ENCODE assay signal across 1 fruit fly cellular context in genomic region chrX:2608470-2609157, dm6.
TF ChIP-seq lines count a peak whose summit lies in the region.

Gene Smyd3, minus strand, starts transcription at chrX:2608876.

TF ChIP-seq in whole organism, embryonic, 481 proteins besides CTCF, POLR2A, EP300 and RAD21 (continued from another document and continues in another):
- TF ChIP-seq CG10959 (GFP tag; IDR thresholded peaks at IDR 0.05; lab: Robert Waterston, UW) (peak; percentile 62), run (tag; optimal IDR thresholded peaks at IDR 0.05; lab: Kevin White, UChicago) (no peak), esg (GFP tag; conservative IDR thresholded peaks at IDR 0.05; lab: Robert Waterston, UW) (peak; percentile 74), CG17361 (GFP tag; IDR thresholded peaks at IDR 0.05; lab: Robert Waterston, UW) (peak; percentile 66), CG15479 (GFP tag; optimal IDR thresholded peaks at IDR 0.05; lab: Kevin White, UChicago) (no peak), pb (GFP tag; optimal IDR thresholded peaks at IDR 0.05; lab: Kevin White, UChicago) (peak; percentile 53), CG15601 (tag; optimal IDR thresholded peaks at IDR 0.05; lab: Kevin White, UChicago) (peak; percentile 45), Rfx (GFP tag; IDR thresholded peaks at IDR 0.05; lab: Robert Waterston, UW) (peak; percentile 86), CG3726 (GFP tag; IDR thresholded peaks at IDR 0.05; lab: Robert Waterston, UW) (0 out of 3 replicates have a peak, but pooled peaks have one; percentile 26), Hsf (GFP tag; optimal IDR thresholded peaks at IDR 0.05; lab: Kevin White, UChicago) (peak; percentile 78), Ets65A (GFP tag; lab: Kevin White, UChicago) (peak; percentile 97), CG16815 (GFP tag; optimal IDR thresholded peaks at IDR 0.05; lab: Kevin White, UChicago) (peak; percentile 55), yki (optimal IDR thresholded peaks at IDR 0.05; lab: Kevin White, UChicago) (no peak), bowl (GFP tag; IDR thresholded peaks at IDR 0.05; lab: Robert Waterston, UW) (peak; percentile 62; the same call in 1 of the 2 replicates), ac (GFP tag; optimal IDR thresholded peaks at IDR 0.05; lab: Kevin White, UChicago) (peak; percentile 30), odd (GFP tag; optimal IDR thresholded peaks at IDR 0.05; lab: Kevin White, UChicago) (no peak), CG1233 (GFP tag; optimal IDR thresholded peaks at IDR 0.05; lab: Kevin White, UChicago) (peak; percentile 61), wor (GFP tag; IDR thresholded peaks at IDR 0.05; lab: Robert Waterston, UW) (peak; percentile 48), Scr (GFP tag; IDR thresholded peaks at IDR 0.05; lab: Robert Waterston, UW; ENCODE audit: partially characterized antibody) (no peak), exex (tag; optimal IDR thresholded peaks at IDR 0.05; lab: Kevin White, UChicago) (no peak), CG11560 (tag; IDR thresholded peaks at IDR 0.05; lab: Robert Waterston, UW) (peak; percentile 44; the same call in 1 of the 3 replicates), CG17359 (tag; optimal IDR thresholded peaks at IDR 0.05; lab: Kevin White, UChicago) (peak; percentile 76), CG33213 (GFP tag; optimal IDR thresholded peaks at IDR 0.05; lab: Kevin White, UChicago) (peak; percentile 72), Trl (optimal IDR thresholded peaks at IDR 0.05; lab: Kevin White, UChicago) (no peak), Trl (GFP tag; optimal IDR thresholded peaks at IDR 0.05; lab: Kevin White, UChicago) (peak; percentile 71), danr (GFP tag; IDR thresholded peaks at IDR 0.05; lab: Robert Waterston, UW) (peak; percentile 69), vnd (GFP tag; IDR thresholded peaks at IDR 0.05; lab: Robert Waterston, UW; ENCODE audit: partially characterized antibody) (no peak), dmrt99B (tag; optimal IDR thresholded peaks at IDR 0.05; lab: Kevin White, UChicago) (no peak), nau (GFP tag; optimal IDR thresholded peaks at IDR 0.05; lab: Kevin White, UChicago) (no peak), hkb (optimal IDR thresholded peaks at IDR 0.05; lab: Kevin White, UChicago) (no peak), hkb (GFP tag; IDR thresholded peaks at IDR 0.05; lab: Robert Waterston, UW) (peak; percentile 88), CG4854 (GFP tag; optimal IDR thresholded peaks at IDR 0.05; lab: Kevin White, UChicago) (peak; percentile 77), CG10267 (tag; optimal IDR thresholded peaks at IDR 0.05; lab: Kevin White, UChicago) (peak; percentile 53), Side (GFP tag; optimal IDR thresholded peaks at IDR 0.05; lab: Kevin White, UChicago) (peak; percentile 62), sqz (GFP tag; optimal IDR thresholded peaks at IDR 0.05; lab: Kevin White, UChicago) (no peak), nerfin-2 (GFP tag; IDR thresholded peaks at IDR 0.05; lab: Robert Waterston, UW; ENCODE audit: partially characterized antibody) (no peak), CG7357 (GFP tag; IDR thresholded peaks at IDR 0.05; lab: Robert Waterston, UW) (peak; percentile 56; the same call in 1 of the 3 replicates), pfk (GFP tag; optimal IDR thresholded peaks at IDR 0.05; lab: Kevin White, UChicago) (no peak), CG11695 (GFP tag; IDR thresholded peaks at IDR 0.05; lab: Robert Waterston, UW) (peak; percentile 66), btn (GFP tag; optimal IDR thresholded peaks at IDR 0.05; lab: Kevin White, UChicago) (peak; percentile 17), MBD-R2 (GFP tag; IDR thresholded peaks at IDR 0.05; lab: Robert Waterston, UW) (peak; percentile 90), CG17802 (tag; optimal IDR thresholded peaks at IDR 0.05; lab: Kevin White, UChicago) (peak; percentile 18), sisA (GFP tag; IDR thresholded peaks at IDR 0.05; lab: Robert Waterston, UW) (peak; percentile 81), sima (GFP tag; optimal IDR thresholded peaks at IDR 0.05; lab: Kevin White, UChicago) (no peak), lbe (GFP tag; optimal IDR thresholded peaks at IDR 0.05; lab: Kevin White, UChicago) (peak; percentile 80), ssp (GFP tag; IDR thresholded peaks at IDR 0.05; lab: Robert Waterston, UW) (peak; percentile 60), CG12942 (GFP tag; optimal IDR thresholded peaks at IDR 0.05; lab: Kevin White, UChicago) (peak; percentile 72), Doc2 (GFP tag; IDR thresholded peaks at IDR 0.05; lab: Robert Waterston, UW) (no peak), CG11398 (GFP tag; optimal IDR thresholded peaks at IDR 0.05; lab: Kevin White, UChicago) (peak; percentile 39), chif (GFP tag; optimal IDR thresholded peaks at IDR 0.05; lab: Kevin White, UChicago) (peak in 1 of 2 experiments; percentile 74), stwl (tag; optimal IDR thresholded peaks at IDR 0.05; lab: Kevin White, UChicago) (peak; percentile 17), B-H1 (GFP tag; IDR thresholded peaks at IDR 0.05; lab: Robert Waterston, UW) (peak; percentile 72), CG9932 (GFP tag; IDR thresholded peaks at IDR 0.05; lab: Robert Waterston, UW) (peak; percentile 88), sens-2 (GFP tag; IDR thresholded peaks at IDR 0.05; lab: Robert Waterston, UW) (peak; percentile 60; the same call in 1 of the 2 replicates), ems (GFP tag; optimal IDR thresholded peaks at IDR 0.05; lab: Kevin White, UChicago) (peak; percentile 78), kni (GFP tag; optimal IDR thresholded peaks at IDR 0.05; lab: Kevin White, UChicago) (no peak), NK7.1 (GFP tag; optimal IDR thresholded peaks at IDR 0.05; lab: Kevin White, UChicago) (peak; percentile 33), Ssrp (tag; optimal IDR thresholded peaks at IDR 0.05; lab: Kevin White, UChicago) (peak; percentile 60), CG13424 (tag; optimal IDR thresholded peaks at IDR 0.05; lab: Kevin White, UChicago) (peak; percentile 73), PHDP (tag; optimal IDR thresholded peaks at IDR 0.05; lab: Kevin White, UChicago) (peak; percentile 77), Ada2b (GFP tag; IDR thresholded peaks at IDR 0.05; lab: Robert Waterston, UW) (peak; percentile 78), Xbp1 (GFP tag; optimal IDR thresholded peaks at IDR 0.05; lab: Kevin White, UChicago) (peak; percentile 86), HLH54F (GFP tag; optimal IDR thresholded peaks at IDR 0.05; lab: Kevin White, UChicago) (peak; percentile 85), CG2202 (tag; optimal IDR thresholded peaks at IDR 0.05; lab: Kevin White, UChicago) (peak; percentile 25), CG8924 (tag; optimal IDR thresholded peaks at IDR 0.05; lab: Kevin White, UChicago) (peak; percentile 69), HHEX (GFP tag; optimal IDR thresholded peaks at IDR 0.05; lab: Kevin White, UChicago) (peak; percentile 71), CG14667 (GFP tag; IDR thresholded peaks at IDR 0.05; lab: Robert Waterston, UW) (peak; percentile 73), CG1529 (GFP tag; optimal IDR thresholded peaks at IDR 0.05; lab: Kevin White, UChicago) (no peak), br (optimal IDR thresholded peaks at IDR 0.05; lab: Kevin White, UChicago) (no peak), zen (tag; optimal IDR thresholded peaks at IDR 0.05; lab: Kevin White, UChicago) (peak; percentile 44), CG7928 (GFP tag; optimal IDR thresholded peaks at IDR 0.05; lab: Kevin White, UChicago) (no peak), CG7839 (tag; optimal IDR thresholded peaks at IDR 0.05; lab: Kevin White, UChicago) (no peak), NC2α (GFP tag; optimal IDR thresholded peaks at IDR 0.05; lab: Kevin White, UChicago) (peak; percentile 22), onecut (GFP tag; IDR thresholded peaks at IDR 0.05; lab: Robert Waterston, UW) (peak; percentile 55), toy (GFP tag; IDR thresholded peaks at IDR 0.05; lab: Robert Waterston, UW) (no peak), ap (GFP tag; IDR thresholded peaks at IDR 0.05; lab: Robert Waterston, UW) (peak; percentile 72), CG2116 (GFP tag; optimal IDR thresholded peaks at IDR 0.05; lab: Kevin White, UChicago) (peak; percentile 42), CG18619 (GFP tag; optimal IDR thresholded peaks at IDR 0.05; lab: Kevin White, UChicago) (peak; percentile 67), Adf1 (GFP tag; IDR thresholded peaks at IDR 0.05; lab: Robert Waterston, UW) (peak; percentile 29; the same call in 1 of the 2 replicates), CG7786 (GFP tag; optimal IDR thresholded peaks at IDR 0.05; lab: Kevin White, UChicago) (peak; percentile 58), CG7963 (GFP tag; IDR thresholded peaks at IDR 0.05; lab: Robert Waterston, UW; ENCODE audit: partially characterized antibody) (no peak), bsh (GFP tag; optimal IDR thresholded peaks at IDR 0.05; lab: Kevin White, UChicago) (peak; percentile 17 to 78), da (GFP tag; optimal IDR thresholded peaks at IDR 0.05; lab: Kevin White, UChicago) (peak; percentile 17), Sox100B (GFP tag; optimal IDR thresholded peaks at IDR 0.05; lab: Kevin White, UChicago) (no peak), Hr39 (optimal IDR thresholded peaks at IDR 0.05; lab: Kevin White, UChicago) (no peak), org-1 (GFP tag; optimal IDR thresholded peaks at IDR 0.05; lab: Kevin White, UChicago) (peak; percentile 48), sd (tag; optimal IDR thresholded peaks at IDR 0.05; lab: Kevin White, UChicago) (no peak), tio (GFP tag; optimal IDR thresholded peaks at IDR 0.05; lab: Kevin White, UChicago) (no peak), CG34376 (GFP tag; optimal IDR thresholded peaks at IDR 0.05; lab: Kevin White, UChicago) (peak; percentile 42), CG4424 (GFP tag; optimal IDR thresholded peaks at IDR 0.05; lab: Kevin White, UChicago) (peak; percentile 80), zfh1 (GFP tag; IDR thresholded peaks at IDR 0.05; lab: Robert Waterston, UW) (peak; percentile 87), eyg (GFP tag; optimal IDR thresholded peaks at IDR 0.05; lab: Kevin White, UChicago) (peak; percentile 62), ewg (GFP tag; optimal IDR thresholded peaks at IDR 0.05; lab: Kevin White, UChicago) (peak; percentile 50), kay (GFP tag; optimal IDR thresholded peaks at IDR 0.05; lab: Kevin White, UChicago) (peak; percentile 44), CG17829 (tag; optimal IDR thresholded peaks at IDR 0.05; lab: Kevin White, UChicago) (peak; percentile 66), sug (tag; optimal IDR thresholded peaks at IDR 0.05; lab: Kevin White, UChicago) (peak; percentile 54), Sry-δ (GFP tag; optimal IDR thresholded peaks at IDR 0.05; lab: Kevin White, UChicago) (peak; percentile 39), CG18262 (tag; optimal IDR thresholded peaks at IDR 0.05; lab: Kevin White, UChicago) (peak; percentile 66), nmo (GFP tag; optimal IDR thresholded peaks at IDR 0.05; lab: Kevin White, UChicago) (peak; percentile 67), CG12104 (GFP tag; optimal IDR thresholded peaks at IDR 0.05; lab: Kevin White, UChicago) (peak; percentile 1), Dbx (GFP tag; IDR thresholded peaks at IDR 0.05; lab: Robert Waterston, UW) (peak; percentile 81; the same call in 2 of the 3 replicates), Abd-B (GFP tag; optimal IDR thresholded peaks at IDR 0.05; lab: Kevin White, UChicago) (peak; percentile 51), Hmr (GFP tag; optimal IDR thresholded peaks at IDR 0.05; lab: Kevin White, UChicago) (peak; percentile 80), bcd (GFP tag; optimal IDR thresholded peaks at IDR 0.05; lab: Kevin White, UChicago) (peak; percentile 67), CG6272 (GFP tag; IDR thresholded peaks at IDR 0.05; lab: Robert Waterston, UW) (peak; percentile 75), Stat92E (GFP tag; optimal IDR thresholded peaks at IDR 0.05; lab: Kevin White, UChicago) (no peak), gfzf (GFP tag; optimal IDR thresholded peaks at IDR 0.05; lab: Kevin White, UChicago) (peak; percentile 22), CG8290 (GFP tag; optimal IDR thresholded peaks at IDR 0.05; lab: Kevin White, UChicago) (peak; percentile 61), CG8290 (tag; optimal IDR thresholded peaks at IDR 0.05; lab: Kevin White, UChicago) (no peak), CG17568 (GFP tag; optimal IDR thresholded peaks at IDR 0.05; lab: Kevin White, UChicago) (no peak), CG5180 (GFP tag; optimal IDR thresholded peaks at IDR 0.05; lab: Kevin White, UChicago) (no peak), CG9876 (GFP tag; optimal IDR thresholded peaks at IDR 0.05; lab: Kevin White, UChicago) (no peak), YL-1 (GFP tag; optimal IDR thresholded peaks at IDR 0.05; lab: Kevin White, UChicago) (peak; percentile 64), CG14441 (GFP tag; IDR thresholded peaks at IDR 0.05; lab: Robert Waterston, UW) (peak; percentile 87), ci (GFP tag; IDR thresholded peaks at IDR 0.05; lab: Robert Waterston, UW) (peak; percentile 90), Oli (tag; optimal IDR thresholded peaks at IDR 0.05; lab: Kevin White, UChicago) (peak; percentile 69), Mad (GFP tag; optimal IDR thresholded peaks at IDR 0.05; lab: Kevin White, UChicago) (peak; percentile 57), Optix (GFP tag; IDR thresholded peaks at IDR 0.05; lab: Robert Waterston, UW) (peak; percentile 65), NFAT (GFP tag; IDR thresholded peaks at IDR 0.05; lab: Robert Waterston, UW) (peak; percentile 87), zf30C (GFP tag; optimal IDR thresholded peaks at IDR 0.05; lab: Kevin White, UChicago) (no peak), vfl (GFP tag; optimal IDR thresholded peaks at IDR 0.05; lab: Kevin White, UChicago) (peak; percentile 83), rib (GFP tag; IDR thresholded peaks at IDR 0.05; lab: Robert Waterston, UW) (peak; percentile 79), dati (GFP tag; IDR thresholded peaks at IDR 0.05; lab: Robert Waterston, UW) (peak; percentile 56; the same call in 1 of the 2 replicates), repo (GFP tag; optimal IDR thresholded peaks at IDR 0.05; lab: Kevin White, UChicago) (peak; percentile 21), Gug (GFP tag; IDR thresholded peaks at IDR 0.05; lab: Robert Waterston, UW) (peak; percentile 87), Dp (GFP tag; optimal IDR thresholded peaks at IDR 0.05; lab: Kevin White, UChicago) (peak; percentile 30), Six4 (GFP tag; optimal IDR thresholded peaks at IDR 0.05; lab: Kevin White, UChicago) (peak; percentile 42), CG4707 (GFP tag; optimal IDR thresholded peaks at IDR 0.05; lab: Kevin White, UChicago) (peak; percentile 69), CG10543 (GFP tag; optimal IDR thresholded peaks at IDR 0.05; lab: Kevin White, UChicago) (peak; percentile 51), gce (GFP tag; IDR thresholded peaks at IDR 0.05; lab: Robert Waterston, UW) (0 out of 3 replicates have a peak, but pooled peaks have one; percentile 49), CG4328 (GFP tag; optimal IDR thresholded peaks at IDR 0.05; lab: Kevin White, UChicago) (no peak), CG11723 (GFP tag; optimal IDR thresholded peaks at IDR 0.05; lab: Kevin White, UChicago) (peak; percentile 57), CG9437 (GFP tag; optimal IDR thresholded peaks at IDR 0.05; lab: Kevin White, UChicago) (peak; percentile 26)
